Worm (Caenorhabditis elegans) whole organism, L4 larva: ENCODE measurements around the gene Y9C9A.8.

ENCODE experiments used
- R02D3.7 ChIP-seq: fragments of 150-350 bp; sonication (generic microtip); optimal IDR thresholded peaks from 3 replicates; lab custom pipeline; 2014; ENCODE audit warnings: missing biosample characterization, missing genetic modification characterization
- ZK546.5 ChIP-seq, 2 experiments: sonication (generic microtip); optimal IDR thresholded peaks; 2 replicates each; lab custom pipeline; 2017; ENCODE audit warnings: missing biosample characterization in 2 of 2, missing genetic modification characterization in 2 of 2
- cey-2 ChIP-seq: sonication (generic microtip); optimal IDR thresholded peaks from 3 replicates; lab custom pipeline; 2017; ENCODE audit warnings: missing genetic modification characterization, mild to moderate bottlenecking, missing compliant biosample characterization, antibody characterized with exemption, borderline replicate concordance; ENCODE audit not compliant: insufficient read depth
- dve-1 ChIP-seq: sonication (generic microtip); optimal IDR thresholded peaks from 2 replicates; lab custom pipeline; 2017; ENCODE audit warnings: antibody characterized with exemption, mild to moderate bottlenecking, missing genetic modification characterization, missing compliant biosample characterization; ENCODE audit not compliant: insufficient read depth
- lin-15B ChIP-seq: fragments of 150-350 bp; sonication (generic microtip); optimal IDR thresholded peaks from 3 replicates; lab custom pipeline; 2014; ENCODE audit warnings: missing biosample characterization, missing genetic modification characterization
- lin-39 ChIP-seq: fragments of 150-350 bp; optimal IDR thresholded peaks from 2 replicates; lab custom pipeline; 2014; ENCODE audit warnings: missing biosample characterization, missing genetic modification reagents, missing genetic modification characterization
- lir-3 ChIP-seq: sonication (generic microtip); optimal IDR thresholded peaks from 2 replicates; lab custom pipeline; 2016; ENCODE audit warnings: mild to moderate bottlenecking, missing genetic modification characterization, missing compliant biosample characterization
- lsy-2 ChIP-seq, 2 experiments: fragments of 150-350 bp in 1 of 2; sonication (generic microtip) in 1 of 2; optimal IDR thresholded peaks; 2 replicates each; lab custom pipeline; 2014 to 2017; ENCODE audit warnings: missing biosample characterization in 2 of 2, missing genetic modification characterization in 2 of 2
- nhr-11 ChIP-seq: fragments of 150-350 bp; optimal IDR thresholded peaks from 2 replicates; lab custom pipeline; 2014; ENCODE audit warnings: missing biosample characterization, missing genetic modification characterization
- nhr-237 ChIP-seq: sonication (generic microtip); optimal IDR thresholded peaks from 2 replicates; lab custom pipeline; 2017; ENCODE audit warnings: missing biosample characterization, missing genetic modification characterization
- nhr-76 ChIP-seq: fragments of 150-350 bp; optimal IDR thresholded peaks from 2 replicates; lab custom pipeline; 2014; ENCODE audit warnings: missing biosample characterization, missing genetic modification characterization
- snpc-4 ChIP-seq: fragments of 150-350 bp; optimal IDR thresholded peaks from 2 replicates; lab custom pipeline; 2014; ENCODE audit warnings: missing biosample characterization, missing genetic modification characterization
- unc-39 ChIP-seq: sonication (generic microtip); optimal IDR thresholded peaks from 2 replicates; lab custom pipeline; 2017; ENCODE audit warnings: missing biosample characterization, missing genetic modification characterization
- unc-62 ChIP-seq, 3 experiments: fragments of 150-350 bp in 1 of 3; sonication (generic microtip); optimal IDR thresholded peaks in 2 of 3; peaks in 1 of 3; 1 replicate in 1 of 3; 2 replicates in 2 of 3; lab custom pipeline; 2014 to 2017; ENCODE audit warnings: missing biosample characterization in 3 of 3, missing genetic modification characterization in 3 of 3, missing genetic modification reagents in 3 of 3, missing genotype in 1 of 3

DNA sequence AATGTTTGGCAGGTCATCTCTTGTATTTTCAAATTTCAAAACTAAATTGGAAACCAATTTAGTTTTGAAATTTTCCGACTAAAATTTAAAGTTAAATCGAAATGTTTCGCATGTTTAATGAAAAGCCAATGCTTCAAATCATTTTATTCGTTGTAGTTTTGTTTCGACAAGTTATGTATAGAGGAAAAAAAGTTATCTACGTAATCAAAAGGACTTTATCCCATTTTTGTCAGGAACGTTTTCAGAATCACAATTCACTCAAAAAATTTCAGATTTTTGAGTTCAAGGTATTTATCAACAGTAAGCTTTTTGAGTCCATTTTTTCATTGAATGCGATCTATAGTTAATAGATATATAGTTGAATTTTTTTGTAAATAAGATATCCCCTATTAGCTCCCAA, 8.5 kb downstream of the Y9C9A.8 start, which contains the start of gene str-168:
- TF ChIP-seq unc-39 (tag; lab: Kevin White, UChicago), result no peak
- no peak for TF ChIP-seq snpc-4 (tag; lab: Kevin White, UChicago)
- TF ChIP-seq unc-62 (GFP tag; optimal IDR thresholded peaks at IDR 0.05 in 1 of 2; lab: Kevin White, UChicago), result no peak
- TF ChIP-seq unc-62 (tag; optimal IDR thresholded peaks at IDR 0.05; lab: Kevin White, UChicago), result no peak
- no peak for TF ChIP-seq lin-15B (tag; lab: Kevin White, UChicago)
- TF ChIP-seq lir-3 (tag; lab: Kevin White, UChicago), result no peak
- no peak for TF ChIP-seq nhr-11 (tag; lab: Kevin White, UChicago)
- TF ChIP-seq cey-2 (tag; lab: Kevin White, UChicago), result no peak
- TF ChIP-seq nhr-237 (tag; lab: Kevin White, UChicago), result no peak
- TF ChIP-seq dve-1 (tag; lab: Kevin White, UChicago), result no peak
- no peak for TF ChIP-seq lin-39 (tag; lab: Kevin White, UChicago)
- no peak for TF ChIP-seq nhr-76 (tag; lab: Kevin White, UChicago)
- no peak for TF ChIP-seq lsy-2 (tag; optimal IDR thresholded peaks at IDR 0.05; lab: Kevin White, UChicago)
- no peak for TF ChIP-seq R02D3.7
- TF ChIP-seq ZK546.5 (tag; optimal IDR thresholded peaks at IDR 0.05; lab: Kevin White, UChicago), result no peak
